Worm (Caenorhabditis elegans) whole organism, L4/young adult: ENCODE measurements around the gene pod-1.

Experiments
- W03F9.2 ChIP-seq: fragments of 150-350 bp; optimal IDR thresholded peaks from 2 replicates; lab custom pipeline; 2014; ENCODE audit warnings: missing biosample characterization, missing genetic modification characterization
- dao-5 ChIP-seq: sonication (generic microtip); optimal IDR thresholded peaks from 2 replicates; lab custom pipeline; 2016; ENCODE audit warnings: missing genotype, missing genetic modification characterization, moderate library complexity, missing compliant biosample characterization
- him-1 ChIP-seq: sonication (generic microtip); optimal IDR thresholded peaks from 2 replicates; lab custom pipeline; 2016; ENCODE audit warnings: missing genotype, missing genetic modification reagents, missing genetic modification characterization, missing compliant biosample characterization

DNA sequence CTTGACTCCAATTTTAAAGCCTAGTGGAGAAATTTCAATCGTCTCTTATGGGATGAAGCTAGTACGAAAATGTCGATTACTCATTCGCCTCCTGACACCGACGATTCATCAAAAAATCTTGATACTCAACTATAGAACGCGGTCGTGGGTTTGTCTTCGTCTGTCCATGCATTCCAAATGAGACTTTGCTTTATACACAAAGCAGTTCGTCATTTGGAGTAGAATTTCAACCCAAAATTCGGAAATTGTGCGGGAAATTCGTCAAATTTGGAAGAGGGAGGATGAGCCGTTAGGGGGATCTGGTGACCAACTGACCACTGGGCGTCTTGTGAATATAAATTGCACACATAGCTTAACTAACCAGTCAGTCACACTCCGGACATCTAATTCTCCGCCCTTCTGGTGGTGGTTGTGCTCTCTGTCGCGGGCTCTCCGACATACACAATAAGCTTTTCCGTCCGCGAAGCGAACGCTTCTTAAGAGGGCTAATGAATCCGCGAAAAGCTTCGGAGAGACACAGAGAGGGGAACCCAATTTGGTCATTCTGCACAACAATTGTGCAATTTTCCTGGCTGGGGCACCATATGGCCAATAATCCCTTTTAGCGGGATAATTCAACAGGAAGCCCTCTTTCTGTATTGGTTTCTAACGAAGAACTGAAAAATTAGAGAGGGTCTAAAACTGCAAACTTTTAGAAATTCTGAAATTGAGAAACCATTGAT lies 1.4 kb upstream of the pod-1 start:
- no peak for TF ChIP-seq W03F9.2 (tag; lab: Kevin White, UChicago)
- TF ChIP-seq him-1 (tag; lab: Kevin White, UChicago) = no peak
- no peak for TF ChIP-seq dao-5 (tag; lab: Kevin White, UChicago)
